Worm (Caenorhabditis elegans) whole organism, late embryonic: ENCODE measurements around the gene mcm-7.
"Not testable (repeated sequence)": the region's sequence is repeated elsewhere in the genome, so short reads cannot be mapped to it uniquely, and the experiment has no call there.

Experiments
- C08G9.2 ChIP-seq: sonication (generic microtip); optimal IDR thresholded peaks from 2 replicates; lab custom pipeline; 2016; ENCODE audit warnings: mild to moderate bottlenecking, missing genetic modification characterization, moderate library complexity, missing compliant biosample characterization
- C38D4.7 ChIP-seq: fragments of 200-800 bp; sonication (Bioruptor generic); optimal IDR thresholded peaks from 2 replicates; lab custom pipeline; 2018; ENCODE audit warnings: mild to moderate bottlenecking, missing genetic modification characterization, moderate library complexity, missing compliant biosample characterization
- F13H6.1 ChIP-seq: sonication (generic microtip); optimal IDR thresholded peaks from 2 replicates; lab custom pipeline; 2016; ENCODE audit warnings: missing genetic modification characterization, missing compliant biosample characterization
- K09A11.1 ChIP-seq: sonication (generic microtip); optimal IDR thresholded peaks from 2 replicates; lab custom pipeline; 2017; ENCODE audit warnings: antibody characterized with exemption, mild to moderate bottlenecking, missing genetic modification characterization, missing compliant biosample characterization; ENCODE audit not compliant: insufficient read depth
- T23F11.4 ChIP-seq: fragments of 200-800 bp; sonication (Bioruptor generic); optimal IDR thresholded peaks from 2 replicates; lab custom pipeline; 2018; ENCODE audit warnings: mild to moderate bottlenecking, missing genetic modification characterization, missing compliant biosample characterization
- ama-1 ChIP-seq: fragments of 150-350 bp; optimal IDR thresholded peaks from 2 replicates; lab custom pipeline; 2014
- ceh-19 ChIP-seq: fragments of 200-800 bp; sonication (Bioruptor generic); optimal IDR thresholded peaks from 2 replicates; lab custom pipeline; 2018; ENCODE audit warnings: mild to moderate bottlenecking, missing genetic modification characterization, missing compliant biosample characterization
- ceh-2 ChIP-seq: sonication (generic microtip); optimal IDR thresholded peaks from 2 replicates; lab custom pipeline; 2016; ENCODE audit warnings: missing genotype, missing genetic modification characterization, missing compliant biosample characterization
- ceh-22 ChIP-seq: sonication (generic microtip); optimal IDR thresholded peaks from 2 replicates; lab custom pipeline; 2017; ENCODE audit warnings: missing biosample characterization, missing genetic modification characterization
- ceh-24 ChIP-seq: sonication (generic microtip); optimal IDR thresholded peaks from 2 replicates; lab custom pipeline; 2016; ENCODE audit warnings: mild to moderate bottlenecking, missing genetic modification characterization, missing compliant biosample characterization
- ceh-34 ChIP-seq: sonication (generic microtip); optimal IDR thresholded peaks from 2 replicates; lab custom pipeline; 2016; ENCODE audit warnings: mild to moderate bottlenecking, missing genetic modification characterization, missing compliant biosample characterization
- ceh-45 ChIP-seq: fragments of 200-800 bp; sonication (Bioruptor generic); IDR thresholded peaks from 2 replicates; pipeline ENCODE4 v1.3.6; 2022; ENCODE audit warnings: missing genetic modification reagents, missing genetic modification characterization, missing compliant biosample characterization
- ceh-48 ChIP-seq: sonication (generic microtip); optimal IDR thresholded peaks from 2 replicates; lab custom pipeline; 2016; ENCODE audit warnings: missing genetic modification characterization, inconsistent platforms, missing compliant biosample characterization
- dmd-4 ChIP-seq: sonication (generic microtip); optimal IDR thresholded peaks from 2 replicates; lab custom pipeline; 2016; ENCODE audit warnings: borderline replicate concordance, missing genetic modification characterization, missing compliant biosample characterization
- dve-1 ChIP-seq: sonication (generic microtip); optimal IDR thresholded peaks from 2 replicates; lab custom pipeline; 2017; ENCODE audit warnings: antibody characterized with exemption, mild to moderate bottlenecking, missing genetic modification characterization, missing compliant biosample characterization
- elt-4 ChIP-seq: sonication (generic microtip); optimal IDR thresholded peaks from 2 replicates; lab custom pipeline; 2016; ENCODE audit warnings: missing genetic modification characterization, missing compliant biosample characterization
- eyg-1 ChIP-seq: sonication (generic microtip); optimal IDR thresholded peaks from 2 replicates; lab custom pipeline; 2016; ENCODE audit warnings: missing genotype, missing genetic modification characterization, missing compliant biosample characterization
- gmeb-2 ChIP-seq: sonication (generic microtip); optimal IDR thresholded peaks from 2 replicates; lab custom pipeline; 2016; ENCODE audit warnings: missing genetic modification characterization, inconsistent platforms, missing compliant biosample characterization
- hlh-30 ChIP-seq: sonication (generic microtip); optimal IDR thresholded peaks from 2 replicates; lab custom pipeline; 2017; ENCODE audit warnings: antibody characterized with exemption, missing genetic modification characterization, missing compliant biosample characterization; ENCODE audit not compliant: insufficient read depth
- hlh-8 ChIP-seq: sonication (generic microtip); optimal IDR thresholded peaks from 2 replicates; lab custom pipeline; 2016; ENCODE audit warnings: missing genotype, missing genetic modification characterization, missing compliant biosample characterization
- lin-11 ChIP-seq: fragments of 200-800 bp; sonication (Bioruptor generic); optimal IDR thresholded peaks from 2 replicates; lab custom pipeline; 2018; ENCODE audit warnings: mild to moderate bottlenecking, missing genetic modification characterization, missing compliant biosample characterization
- nfya-1 ChIP-seq: sonication (generic microtip); optimal IDR thresholded peaks from 2 replicates; lab custom pipeline; 2017; ENCODE audit warnings: missing genetic modification characterization, mild to moderate bottlenecking, missing compliant biosample characterization, antibody characterized with exemption, moderate library complexity
- nhr-232 ChIP-seq: sonication (generic microtip); optimal IDR thresholded peaks from 2 replicates; lab custom pipeline; 2016; ENCODE audit warnings: missing genetic modification characterization, missing compliant biosample characterization
- npax-4 ChIP-seq: sonication (generic microtip); optimal IDR thresholded peaks from 2 replicates; lab custom pipeline; 2016; ENCODE audit warnings: missing genetic modification characterization, missing compliant biosample characterization
- odd-2 ChIP-seq: sonication (generic microtip); optimal IDR thresholded peaks from 2 replicates; lab custom pipeline; 2017; ENCODE audit warnings: antibody characterized with exemption, mild to moderate bottlenecking, missing genetic modification characterization, missing compliant biosample characterization
- pat-9 ChIP-seq: fragments of 200-800 bp; sonication (Bioruptor generic); optimal IDR thresholded peaks from 2 replicates; lab custom pipeline; 2018; ENCODE audit warnings: mild to moderate bottlenecking, missing genetic modification characterization, moderate library complexity, missing compliant biosample characterization
- pha-2 ChIP-seq: sonication (generic microtip); optimal IDR thresholded peaks from 2 replicates; lab custom pipeline; 2017; ENCODE audit warnings: mild to moderate bottlenecking, missing genetic modification characterization, missing compliant biosample characterization
- pros-1 ChIP-seq: fragments of 150-350 bp; optimal IDR thresholded peaks from 2 replicates; lab custom pipeline; 2014; ENCODE audit warnings: missing biosample characterization, missing genetic modification reagents, missing genetic modification characterization
- ref-2 ChIP-seq: sonication (generic microtip); optimal IDR thresholded peaks from 2 replicates; lab custom pipeline; 2016; ENCODE audit warnings: missing genetic modification characterization, missing compliant biosample characterization
- sdc-2 ChIP-seq: sonication (generic microtip); optimal IDR thresholded peaks from 2 replicates; lab custom pipeline; 2016; ENCODE audit warnings: missing genotype, missing genetic modification characterization, missing compliant biosample characterization
- sox-4 ChIP-seq: sonication (generic microtip); optimal IDR thresholded peaks from 2 replicates; lab custom pipeline; 2017; ENCODE audit warnings: mild to moderate bottlenecking, missing genetic modification characterization, inconsistent platforms, missing compliant biosample characterization
- syd-9 ChIP-seq: sonication (generic microtip); optimal IDR thresholded peaks from 2 replicates; lab custom pipeline; 2016; ENCODE audit warnings: mild to moderate bottlenecking, missing genetic modification characterization, moderate library complexity, missing compliant biosample characterization
- tbx-2 ChIP-seq: sonication (generic microtip); optimal IDR thresholded peaks from 2 replicates; lab custom pipeline; 2016; ENCODE audit warnings: missing genetic modification characterization, missing compliant biosample characterization
- tbx-7 ChIP-seq: sonication (generic microtip); optimal IDR thresholded peaks from 2 replicates; lab custom pipeline; 2016; ENCODE audit warnings: missing genotype, missing genetic modification characterization, missing compliant biosample characterization
- unc-3 ChIP-seq, 2 experiments: fragments of 200-800 bp in 1 of 2; sonication (Bioruptor generic) in 1 of 2; sonication (generic microtip) in 1 of 2; conservative IDR thresholded peaks in 1 of 2; optimal IDR thresholded peaks in 1 of 2; 2 replicates each; pipeline versions ENCODE4 v1.3.6 to Lab custom; 2016 to 2022; ENCODE audit warnings: missing compliant biosample characterization in 2 of 2, missing genetic modification characterization in 2 of 2, missing genetic modification reagents in 1 of 2
- unc-42 ChIP-seq: sonication (generic microtip); optimal IDR thresholded peaks from 2 replicates; lab custom pipeline; 2016; ENCODE audit warnings: missing genotype, missing genetic modification characterization, missing compliant biosample characterization
- unc-55 ChIP-seq: sonication (generic microtip); optimal IDR thresholded peaks from 2 replicates; lab custom pipeline; 2017; ENCODE audit warnings: missing biosample characterization, missing genetic modification reagents, missing genetic modification characterization
- ztf-16 ChIP-seq: sonication (generic microtip); optimal IDR thresholded peaks from 2 replicates; lab custom pipeline; 2017; ENCODE audit warnings: missing genetic modification characterization, missing compliant biosample characterization

Gene mcm-7

DNA sequence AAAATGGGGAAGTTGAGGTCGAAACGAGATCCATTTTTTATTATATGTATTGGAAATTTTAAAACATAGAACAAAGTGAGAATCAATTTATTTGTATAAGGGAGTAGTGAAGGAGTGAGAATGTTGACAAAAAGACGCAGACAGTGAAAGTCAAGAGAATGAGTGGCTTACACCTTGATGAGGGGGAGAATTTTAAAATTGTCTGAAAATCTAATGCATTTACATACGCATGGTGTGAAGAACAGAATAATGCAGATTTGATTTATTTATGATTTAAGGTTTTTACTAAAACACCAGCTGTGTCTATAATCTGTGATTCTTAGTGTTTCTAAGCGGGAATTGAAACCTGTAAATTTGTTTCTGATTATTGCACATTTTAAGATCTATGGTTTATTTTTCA, 21.6 kb upstream of the mcm-7 start, which contains the start of gene nhr-125:
Gene nhr-125 (minus strand): TSS at position 101 of the 400 bp plus-strand sequence.
- TF ChIP-seq tbx-7 (tag; lab: Kevin White, UChicago) (no peak), ceh-48 (tag; lab: Kevin White, UChicago) (no peak), tbx-2 (tag; lab: Kevin White, UChicago) (no peak), ceh-19 (no peak)

DNA sequence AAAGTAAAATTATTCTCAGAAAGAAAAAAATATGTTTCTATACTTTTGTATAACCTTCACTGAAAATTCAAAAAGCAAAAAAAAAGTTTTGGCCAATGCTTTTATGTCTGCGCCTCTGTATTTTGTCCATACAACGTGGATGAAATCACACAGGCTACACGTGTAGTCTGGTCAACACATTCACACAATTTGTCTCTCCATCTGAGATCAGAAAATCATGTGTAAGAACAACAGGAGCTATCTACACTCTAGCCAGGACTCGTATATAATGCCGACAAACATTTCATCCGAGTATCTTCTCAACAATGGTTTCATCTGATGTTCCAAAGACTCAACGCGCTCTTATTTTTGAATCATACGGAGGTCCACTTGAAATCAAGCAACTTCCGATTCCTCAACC, 20.1 kb upstream of the mcm-7 start, which contains the start of gene D2063.1:
Gene D2063.1 (plus strand): TSS at position 281 of the 400 bp plus-strand sequence.
- TF ChIP-seq unc-55 (GFP tag; lab: Kevin White, UChicago) (peak; percentile 49), ceh-2 (tag; lab: Kevin White, UChicago) (no peak), C08G9.2 (tag; lab: Kevin White, UChicago) (no peak)

DNA sequence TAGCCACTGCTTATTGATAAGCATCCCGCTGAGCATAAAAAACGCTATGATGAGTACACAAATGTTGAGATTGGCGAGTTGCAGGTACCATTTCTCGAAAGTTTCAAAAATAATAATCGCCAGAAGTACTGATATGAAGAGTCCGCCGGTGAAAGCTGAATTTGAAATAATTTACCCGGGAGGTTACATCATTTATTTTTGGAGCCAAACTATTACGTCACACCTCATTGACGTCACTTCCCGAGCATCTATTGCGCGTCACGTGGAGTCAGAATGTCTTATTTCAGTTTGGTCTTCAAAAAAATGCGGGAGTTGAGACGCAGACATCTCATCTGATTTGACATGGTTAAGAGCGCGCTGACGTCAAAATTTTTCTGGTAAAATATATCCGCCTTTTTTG, 16.1 kb upstream of the mcm-7 start:
- TF ChIP-seq F13H6.1 (tag; lab: Kevin White, UChicago) (no peak), ama-1 (no peak), npax-4 (no peak), K09A11.1 (tag; lab: Kevin White, UChicago) (no peak), sdc-2 (tag; lab: Kevin White, UChicago) (no peak), unc-42 (tag; lab: Kevin White, UChicago) (no peak), ceh-24 (tag; lab: Kevin White, UChicago) (no peak), lin-11 (tag; lab: Kevin White, UChicago) (no peak), ztf-16 (tag; lab: Kevin White, UChicago) (no peak), eyg-1 (no peak), pha-2 (tag; lab: Kevin White, UChicago) (no peak), unc-3 (GFP tag; conservative IDR thresholded peaks at IDR 0.05; lab: Robert Waterston, UW) (no peak), unc-3 (tag; optimal IDR thresholded peaks at IDR 0.05; lab: Kevin White, UChicago) (no peak), C38D4.7 (GFP tag; lab: Kevin White, UChicago) (no peak), pros-1 (tag; lab: Kevin White, UChicago) (no peak), hlh-8 (tag; lab: Kevin White, UChicago) (no peak)

DNA sequence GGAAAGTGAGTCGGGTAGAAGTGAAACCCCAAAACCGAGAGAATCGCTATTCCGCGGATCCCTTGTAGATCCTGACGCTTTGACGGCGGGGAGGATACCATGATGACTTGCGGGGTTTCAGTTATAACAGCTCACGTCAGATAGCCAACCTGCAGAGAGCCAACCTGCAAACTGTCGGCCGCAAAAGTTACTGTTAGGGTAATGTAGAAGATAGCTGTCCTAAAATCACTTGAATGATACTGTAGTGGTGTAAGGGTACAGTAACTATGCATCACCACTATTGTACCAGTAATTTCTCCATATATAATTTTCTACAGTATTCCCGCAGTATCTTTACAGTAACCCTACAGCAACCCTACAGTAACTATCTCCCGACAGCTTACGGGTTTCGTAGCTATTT, 14.5 kb upstream of the mcm-7 start, which contains the start of gene oac-12:
Gene oac-12 (minus strand): TSS at position 101 of the 400 bp plus-strand sequence.
- TF ChIP-seq ceh-34 (tag; lab: Kevin White, UChicago): no peak
- no peak for TF ChIP-seq ceh-19
- TF ChIP-seq sox-4 (tag; lab: Kevin White, UChicago): no peak
- TF ChIP-seq unc-3 (GFP tag; conservative IDR thresholded peaks at IDR 0.05; lab: Robert Waterston, UW): no peak
- no peak for TF ChIP-seq unc-3 (tag; optimal IDR thresholded peaks at IDR 0.05; lab: Kevin White, UChicago)

DNA sequence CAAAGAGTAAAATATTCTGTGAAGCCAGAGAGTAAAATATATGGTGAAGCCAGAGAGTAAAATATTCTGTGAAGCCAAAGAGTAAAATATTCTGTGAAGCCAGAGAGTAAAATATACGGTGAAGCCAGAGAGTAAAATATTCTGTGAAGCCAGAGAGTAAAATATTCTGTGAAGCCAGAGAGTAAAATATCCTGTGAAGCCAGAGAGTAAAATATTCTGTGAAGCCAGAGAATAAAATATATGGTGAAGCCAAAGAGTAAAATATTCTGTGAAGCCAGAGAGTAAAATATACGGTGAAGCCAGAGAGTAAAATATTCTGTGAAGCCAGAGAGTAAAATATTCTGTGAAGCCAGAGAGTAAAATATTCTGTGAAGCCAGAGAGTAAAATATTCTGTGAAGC, 13.4 kb upstream of the mcm-7 start:
- 0 out of 2 replicates have a peak, but pooled peaks have one; percentile 33 for TF ChIP-seq unc-3 (GFP tag; conservative IDR thresholded peaks at IDR 0.05; lab: Robert Waterston, UW)
- TF ChIP-seq unc-3 (tag; optimal IDR thresholded peaks at IDR 0.05; lab: Kevin White, UChicago): not testable (repeated sequence)
- 0 out of 2 replicates have a peak, but pooled peaks have one; percentile 26 for TF ChIP-seq ceh-45

DNA sequence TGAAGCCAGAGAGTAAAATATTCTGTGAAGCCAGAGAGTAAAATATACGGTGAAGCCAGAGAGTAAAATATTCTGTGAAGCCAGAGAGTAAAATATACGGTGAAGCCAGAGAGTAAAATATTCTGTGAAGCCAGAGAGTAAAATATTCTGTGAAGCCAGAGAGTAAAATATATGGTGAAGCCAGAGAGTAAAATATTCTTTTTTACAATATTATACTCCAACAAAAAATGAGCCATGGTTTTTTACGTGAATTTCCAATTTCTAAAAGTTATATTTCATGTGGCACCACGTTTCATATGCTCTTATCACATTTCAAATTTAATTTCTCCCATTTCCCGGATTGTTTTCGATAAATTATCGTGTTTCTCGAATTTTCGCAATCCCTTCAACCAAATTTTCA, 10.5 kb upstream of the mcm-7 start, which contains the start of gene irld-1:
Gene irld-1 (plus strand): TSS at position 301 of the 400 bp plus-strand sequence.
- not testable (repeated sequence) for TF ChIP-seq ceh-22 (tag; lab: Kevin White, UChicago); pros-1 (tag; lab: Kevin White, UChicago); ama-1

DNA sequence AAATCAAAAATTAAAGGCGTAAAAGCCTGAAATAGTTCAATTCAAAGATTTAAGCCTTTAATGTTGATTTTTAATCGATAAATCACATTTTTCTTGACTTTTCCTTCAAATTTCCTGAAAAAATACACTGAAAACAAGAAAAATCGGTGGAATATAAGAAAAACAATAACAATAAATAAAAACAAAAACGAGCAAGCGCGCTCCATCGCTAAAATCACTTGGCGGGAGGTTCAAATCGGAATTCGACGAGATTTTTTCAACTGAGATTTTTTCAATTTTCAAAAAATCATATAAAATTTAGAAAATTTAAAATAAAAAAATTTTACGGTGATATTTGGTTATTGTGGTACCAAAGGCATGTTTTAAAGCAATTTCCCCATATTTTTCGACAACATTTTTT, 7.5 kb upstream of the mcm-7 start:
- no peak for TF ChIP-seq gmeb-2 (tag; lab: Kevin White, UChicago)
- TF ChIP-seq dmd-4 (tag; lab: Kevin White, UChicago): no peak
- no peak for TF ChIP-seq odd-2
- no peak for TF ChIP-seq hlh-30 (tag; lab: Kevin White, UChicago)
- no peak for TF ChIP-seq T23F11.4
- TF ChIP-seq dve-1 (tag; lab: Kevin White, UChicago): no peak
- no peak for TF ChIP-seq nhr-232 (tag; lab: Kevin White, UChicago)
- no peak for TF ChIP-seq elt-4 (tag; lab: Kevin White, UChicago)
- TF ChIP-seq pros-1 (tag; lab: Kevin White, UChicago): no peak
- TF ChIP-seq ceh-24 (tag; lab: Kevin White, UChicago): no peak
- no peak for TF ChIP-seq ref-2 (tag; lab: Kevin White, UChicago)
- no peak for TF ChIP-seq K09A11.1 (tag; lab: Kevin White, UChicago)
- TF ChIP-seq unc-42 (tag; lab: Kevin White, UChicago): no peak
- TF ChIP-seq syd-9 (tag; lab: Kevin White, UChicago): no peak
- TF ChIP-seq pat-9 (tag; lab: Kevin White, UChicago): no peak
- TF ChIP-seq nfya-1 (tag; lab: Kevin White, UChicago): no peak
- TF ChIP-seq ceh-2 (tag; lab: Kevin White, UChicago): no peak
